Worm (Caenorhabditis elegans): ENCODE results near the gene epg-6.

The epg-6 gene

ce11 chrIII:10624564-10624963, 24.6 kb upstream of the epg-6 start (continued):
- peak; percentile 87 for TF ChIP-seq mls-2 (tag; optimal IDR thresholded peaks at IDR 0.05)
- no peak for TF ChIP-seq blmp-1 (tag; optimal IDR thresholded peaks at IDR 0.05)
- TF ChIP-seq tbx-8 (GFP tag; optimal IDR thresholded peaks at IDR 0.05), result peak; percentile 49
- TF ChIP-seq nhr-76 (tag; optimal IDR thresholded peaks at IDR 0.05), result no peak
- TF ChIP-seq ceh-83 (GFP tag; optimal IDR thresholded peaks at IDR 0.05), result peak; percentile 74
- TF ChIP-seq cnd-1 (tag; optimal IDR thresholded peaks at IDR 0.05), result peak; percentile 82
- TF ChIP-seq nhr-2 (tag; optimal IDR thresholded peaks at IDR 0.05), result no peak
- TF ChIP-seq lsy-2 (tag; optimal IDR thresholded peaks at IDR 0.05), result no peak

ce11 chrIII:10621208-10621607, 21.2 kb upstream of the epg-6 start, which contains the start of the genes lron-10 and hpr-9:
lron-10 (minus strand) TSS chrIII:10621369.
hpr-9 (plus strand) TSS chrIII:10621551.
- no peak for TF ChIP-seq lin-32 (GFP tag; optimal IDR thresholded peaks at IDR 0.05)
- no peak for TF ChIP-seq nhr-2 (tag; optimal IDR thresholded peaks at IDR 0.05)
- TF ChIP-seq unc-62 (GFP tag; optimal IDR thresholded peaks at IDR 0.05), result no peak
- no peak for TF ChIP-seq nhr-12 (tag; optimal IDR thresholded peaks at IDR 0.05)
- TF ChIP-seq lsy-2 (tag; optimal IDR thresholded peaks at IDR 0.05), result no peak
- TF ChIP-seq bed-3 (GFP tag; optimal IDR thresholded peaks at IDR 0.05), result no peak
- TF ChIP-seq hlh-1 (tag; optimal IDR thresholded peaks at IDR 0.05), result no peak
- TF ChIP-seq snpc-4 (tag; optimal IDR thresholded peaks at IDR 0.05), result no peak
- TF ChIP-seq unc-120 (tag; optimal IDR thresholded peaks at IDR 0.05; ENCODE audit: poor library complexity, severe bottlenecking), result no peak
- TF ChIP-seq nhr-237 (tag; optimal IDR thresholded peaks at IDR 0.05), result no peak
- TF ChIP-seq unc-39 (tag; optimal IDR thresholded peaks at IDR 0.05), result no peak
- TF ChIP-seq mls-2 (tag; optimal IDR thresholded peaks at IDR 0.05), result no peak
- TF ChIP-seq sptf-1 (tag; optimal IDR thresholded peaks at IDR 0.05), result no peak

ce11 chrIII:10615166-10615565, 15.2 kb upstream of the epg-6 start, which contains the start of gene mrpl-22:
mrpl-22 (plus strand) TSS chrIII:10615466.
- TF ChIP-seq sem-2 (GFP tag; optimal IDR thresholded peaks at IDR 0.05), result no peak

- TF ChIP-seq sem-2 (GFP tag; optimal IDR thresholded peaks at IDR 0.05) (no peak), tbx-8 (GFP tag; optimal IDR thresholded peaks at IDR 0.05) (no peak), ham-2 (GFP tag; optimal IDR thresholded peaks at IDR 0.05) (no peak), ceh-43 (GFP tag; optimal IDR thresholded peaks at IDR 0.05) (no peak), nhr-2 (tag; optimal IDR thresholded peaks at IDR 0.05) (no peak), nhr-12 (tag; optimal IDR thresholded peaks at IDR 0.05) (no peak), snpc-4 (tag; optimal IDR thresholded peaks at IDR 0.05) (no peak), pha-4 (tag; optimal IDR thresholded peaks at IDR 0.05) (no peak)
Measured at ce11 chrIII:10612333-10612732, 12.3 kb upstream of the epg-6 start, which contains the start of gene Y39A1A.24. Y39A1A.24 (plus strand) TSS chrIII:10612633.

- no peak for TF ChIP-seq ham-2 (GFP tag; optimal IDR thresholded peaks at IDR 0.05)
- TF ChIP-seq nhr-12 (tag; optimal IDR thresholded peaks at IDR 0.05), result no peak
- no peak for TF ChIP-seq snpc-4 (tag; optimal IDR thresholded peaks at IDR 0.05)
- no peak for TF ChIP-seq M03D4.4 (tag; optimal IDR thresholded peaks at IDR 0.05)
- no peak for TF ChIP-seq ceh-43 (GFP tag; optimal IDR thresholded peaks at IDR 0.05)
- TF ChIP-seq tbx-8 (GFP tag; optimal IDR thresholded peaks at IDR 0.05), result no peak
- TF ChIP-seq mep-1 (tag; optimal IDR thresholded peaks at IDR 0.05), result no peak
- no peak for TF ChIP-seq zip-8 (tag; optimal IDR thresholded peaks at IDR 0.05)
- TF ChIP-seq pha-4 (tag; optimal IDR thresholded peaks at IDR 0.05), result no peak
- no peak for TF ChIP-seq lin-13 (tag; optimal IDR thresholded peaks at IDR 0.05)
Measured at ce11 chrIII:10608161-10608560, 8.2 kb upstream of the epg-6 start.

- TF ChIP-seq unc-39 (tag; optimal IDR thresholded peaks at IDR 0.05), result no peak
- TF ChIP-seq elt-3 (tag; optimal IDR thresholded peaks at IDR 0.05), result no peak
- TF ChIP-seq ceh-39 (tag; optimal IDR thresholded peaks at IDR 0.05), result no peak
- no peak for TF ChIP-seq unc-62 (GFP tag; optimal IDR thresholded peaks at IDR 0.05)
- TF ChIP-seq ceh-83 (GFP tag; optimal IDR thresholded peaks at IDR 0.05), result no peak
- TF ChIP-seq elt-1 (tag; optimal IDR thresholded peaks at IDR 0.05; ENCODE audit: borderline replicate concordance, insufficient read depth), result no peak
- no peak for TF ChIP-seq cnd-1 (tag; optimal IDR thresholded peaks at IDR 0.05)
- TF ChIP-seq ceh-43 (GFP tag; optimal IDR thresholded peaks at IDR 0.05), result no peak
- TF ChIP-seq zip-8 (tag; optimal IDR thresholded peaks at IDR 0.05), result no peak
- no peak for TF ChIP-seq flh-1 (GFP tag; optimal IDR thresholded peaks at IDR 0.05)
- no peak for TF ChIP-seq mls-2 (tag; optimal IDR thresholded peaks at IDR 0.05)
- TF ChIP-seq nhr-2 (tag; optimal IDR thresholded peaks at IDR 0.05), result no peak
- TF ChIP-seq lin-13 (tag; optimal IDR thresholded peaks at IDR 0.05), result no peak
- no peak for TF ChIP-seq bed-3 (GFP tag; optimal IDR thresholded peaks at IDR 0.05)
Measured at ce11 chrIII:10605049-10605448, 5.1 kb upstream of the epg-6 start, which contains the start of gene rabx-5. rabx-5 (plus strand) TSS chrIII:10605349.
